Fruit fly (Drosophila melanogaster): ENCODE results near the gene Sgs5.

DNA sequence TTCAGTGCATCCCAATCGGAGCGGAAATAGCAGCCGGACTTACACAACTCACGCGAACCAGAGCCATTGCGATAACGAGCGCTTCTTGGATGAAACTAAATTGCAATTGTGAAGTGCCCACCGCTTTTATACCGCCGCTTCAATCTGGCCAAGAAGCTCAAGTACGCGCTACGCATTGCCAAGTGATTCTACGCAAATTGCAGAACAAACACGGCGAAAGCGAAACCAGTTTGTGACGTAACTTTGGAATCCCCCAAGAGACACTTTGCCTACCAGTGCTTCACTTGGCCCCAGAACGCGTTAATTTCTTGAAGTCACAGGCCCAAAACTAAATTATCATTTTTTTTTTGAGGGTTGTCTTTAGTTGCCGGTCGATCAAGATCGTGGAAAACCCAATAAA is 16.2 kb downstream of the Sgs5 start, which contains the start of gene Edg91:
- no peak for TF ChIP-seq cnc (optimal IDR thresholded peaks at IDR 0.05)
- no peak for TF ChIP-seq Mnt (GFP tag; optimal IDR thresholded peaks at IDR 0.05)
- no peak for TF ChIP-seq kay (GFP tag; ENCODE audit: borderline replicate concordance)
- no peak for TF ChIP-seq CG5204 (GFP tag; optimal IDR thresholded peaks at IDR 0.05)
- TF ChIP-seq CG33017 (tag; optimal IDR thresholded peaks at IDR 0.05): no peak
- TF ChIP-seq CG12768 (GFP tag; optimal IDR thresholded peaks at IDR 0.05): no peak
- no peak for TF ChIP-seq Hr96 (GFP tag; optimal IDR thresholded peaks at IDR 0.05)
- no peak for TF ChIP-seq CG11617 (GFP tag; optimal IDR thresholded peaks at IDR 0.05)
